Fruit fly (Drosophila melanogaster) whole organism, pupa: ENCODE results near the gene CG12507.

ENCODE experiments used
- CG10348 ChIP-seq: fragments of 200-800 bp; sonication (Bioruptor generic); IDR thresholded peaks from 2 replicates; pipeline ENCODE4 v1.3.6; 2022; ENCODE audit warnings: missing biosample characterization, missing genetic modification characterization
- CG13204 ChIP-seq: fragments of 200-800 bp; sonication (Bioruptor generic); optimal IDR thresholded peaks from 2 replicates; lab custom pipeline; 2018; ENCODE audit warnings: missing biosample characterization, mild to moderate bottlenecking, missing genetic modification characterization, moderate library complexity
- CG32121 ChIP-seq: fragments of 200-800 bp; sonication (Bioruptor generic); IDR thresholded peaks from 2 replicates; pipeline ENCODE4 v1.3.6; 2022; ENCODE audit warnings: missing biosample characterization, missing genetic modification characterization
- EcR ChIP-seq: fragments of 200-800 bp; sonication (Bioruptor generic); optimal IDR thresholded peaks from 3 replicates; lab custom pipeline; 2019; ENCODE audit warnings: missing biosample characterization, missing genetic modification characterization, mild to moderate bottlenecking, moderate library complexity, missing genetic modification reagents

dm6 chrX:16241831-16242451 lies 24.4 kb downstream of the CG12507 start:
- no peak for TF ChIP-seq CG10348
- TF ChIP-seq EcR (GFP tag; lab: Kevin White, UChicago) = no peak
- TF ChIP-seq CG32121 (GFP tag; lab: Robert Waterston, UW) = no peak
- TF ChIP-seq CG13204 (GFP tag; lab: Kevin White, UChicago) = no peak
